Fruit fly (Drosophila melanogaster): ENCODE results near the gene FoxP.

FoxP gene

dm6 chr3R:9777941-9778360 is 47.3 kb upstream of the FoxP start, which contains the start of gene RpS29 (continued):
- no peak for TF ChIP-seq Kr (GFP tag; optimal IDR thresholded peaks at IDR 0.05)
- TF ChIP-seq CG11723 (GFP tag; optimal IDR thresholded peaks at IDR 0.05): peak; percentile 68
- TF ChIP-seq Hr3 (GFP tag; optimal IDR thresholded peaks at IDR 0.05): peak; percentile 50
- peak; percentile 15 for TF ChIP-seq org-1 (GFP tag; optimal IDR thresholded peaks at IDR 0.05)
- peak; percentile 58 for TF ChIP-seq CG8924 (tag; optimal IDR thresholded peaks at IDR 0.05)
- peak; percentile 79 for TF ChIP-seq CG14860 (GFP tag; IDR thresholded peaks at IDR 0.05; ENCODE audit: partially characterized antibody)
- peak; percentile 60 for TF ChIP-seq CG1233 (GFP tag; optimal IDR thresholded peaks at IDR 0.05)
- peak; percentile 77 for TF ChIP-seq gsb (GFP tag; IDR thresholded peaks at IDR 0.05)
- peak; percentile 83 for TF ChIP-seq CG18619 (GFP tag; optimal IDR thresholded peaks at IDR 0.05)
- TF ChIP-seq chm (GFP tag; IDR thresholded peaks at IDR 0.05): peak; percentile 79
- TF ChIP-seq az2 (GFP tag; optimal IDR thresholded peaks at IDR 0.05): peak; percentile 69
- peak; percentile 73 for TF ChIP-seq scrt (GFP tag; optimal IDR thresholded peaks at IDR 0.05)
- TF ChIP-seq Mes4 (GFP tag; optimal IDR thresholded peaks at IDR 0.05): peak; percentile 84
- TF ChIP-seq ase (GFP tag; IDR thresholded peaks at IDR 0.05): peak; percentile 65; the same call in 2 of the 3 replicates
- peak; percentile 73 for TF ChIP-seq CG2712 (tag; optimal IDR thresholded peaks at IDR 0.05)
- peak; percentile 70 for TF ChIP-seq CG9727 (GFP tag; optimal IDR thresholded peaks at IDR 0.05)
- peak; percentile 87 for TF ChIP-seq Meics (GFP tag; optimal IDR thresholded peaks at IDR 0.05)
- TF ChIP-seq crol (GFP tag; IDR thresholded peaks at IDR 0.05): no peak
- TF ChIP-seq insv (GFP tag; optimal IDR thresholded peaks at IDR 0.05): peak in 1 of 2 experiments; percentile 73
- TF ChIP-seq CG10267 (tag; optimal IDR thresholded peaks at IDR 0.05): peak; percentile 84
- TF ChIP-seq Deaf1 (tag; optimal IDR thresholded peaks at IDR 0.05): peak; percentile 43
- TF ChIP-seq lov (optimal IDR thresholded peaks at IDR 0.05): no peak
- TF ChIP-seq lov (GFP tag; IDR thresholded peaks at IDR 0.05): peak; percentile 62; the same call in 1 of the 3 replicates
- TF ChIP-seq usp (GFP tag; optimal IDR thresholded peaks at IDR 0.05): no peak
- TF ChIP-seq Sry-β (GFP tag; optimal IDR thresholded peaks at IDR 0.05): peak; percentile 53
- TF ChIP-seq inv (GFP tag; IDR thresholded peaks at IDR 0.05; ENCODE audit: partially characterized antibody): peak; percentile 92
- TF ChIP-seq CG10321 (GFP tag; IDR thresholded peaks at IDR 0.05): peak; percentile 54; the same call in 1 of the 2 replicates
- TF ChIP-seq slou (GFP tag; optimal IDR thresholded peaks at IDR 0.05): peak; percentile 79
- TF ChIP-seq CG8765 (GFP tag; IDR thresholded peaks at IDR 0.05): no peak
- TF ChIP-seq gcm2 (GFP tag; optimal IDR thresholded peaks at IDR 0.05): peak; percentile 62
- no peak for TF ChIP-seq CG4707 (GFP tag; optimal IDR thresholded peaks at IDR 0.05)
- peak; percentile 71 for TF ChIP-seq Asciz (GFP tag; optimal IDR thresholded peaks at IDR 0.05)
- TF ChIP-seq CG3995 (GFP tag; optimal IDR thresholded peaks at IDR 0.05): peak; percentile 74
- TF ChIP-seq CG17328 (GFP tag; IDR thresholded peaks at IDR 0.05): peak; percentile 74
- peak; percentile 86 for TF ChIP-seq CG10366 (GFP tag; IDR thresholded peaks at IDR 0.05)
- peak; percentile 95 for TF ChIP-seq sens (GFP tag)
- TF ChIP-seq tll (GFP tag; optimal IDR thresholded peaks at IDR 0.05): no peak
- peak; percentile 83 for TF ChIP-seq emc (GFP tag; optimal IDR thresholded peaks at IDR 0.05)
- peak; percentile 85 for TF ChIP-seq Mad (GFP tag; optimal IDR thresholded peaks at IDR 0.05)
- TF ChIP-seq CG15269 (tag; optimal IDR thresholded peaks at IDR 0.05): peak; percentile 58
- peak; percentile 100 for TF ChIP-seq Sry-δ (GFP tag; optimal IDR thresholded peaks at IDR 0.05)
- no peak for TF ChIP-seq wor (GFP tag; IDR thresholded peaks at IDR 0.05)
- TF ChIP-seq CG6683 (GFP tag; optimal IDR thresholded peaks at IDR 0.05): peak; percentile 73
- peak; percentile 57 for TF ChIP-seq zf30C (GFP tag; optimal IDR thresholded peaks at IDR 0.05)
- TF ChIP-seq row (GFP tag; IDR thresholded peaks at IDR 0.05): peak; percentile 75
- TF ChIP-seq croc (GFP tag; conservative IDR thresholded peaks at IDR 0.05): 0 out of 3 replicates have a peak, but pooled peaks have one; percentile 32
- peak; percentile 68 for TF ChIP-seq Nf-YC (tag; optimal IDR thresholded peaks at IDR 0.05)
- peak; percentile 47 for TF ChIP-seq CG30431 (GFP tag; optimal IDR thresholded peaks at IDR 0.05)
- no peak for TF ChIP-seq CG15479 (GFP tag; optimal IDR thresholded peaks at IDR 0.05)
- TF ChIP-seq ara (GFP tag; IDR thresholded peaks at IDR 0.05): peak; percentile 60; the same call in 1 of the 2 replicates
- peak; percentile 50 for TF ChIP-seq psq (GFP tag; optimal IDR thresholded peaks at IDR 0.05)
